Fruit fly (Drosophila melanogaster) whole organism, pupa: ENCODE measurements around the gene eIF3g1.
A peak's percentile ranks its signal among the peaks of the same experiment; 100 is the strongest.

Source experiments
- CG10348 ChIP-seq: fragments of 200-800 bp; sonication (Bioruptor generic); IDR thresholded peaks from 2 replicates; pipeline ENCODE4 v1.3.6; 2022; ENCODE audit warnings: missing biosample characterization, missing genetic modification characterization
- CG12605 ChIP-seq: fragments of 200-800 bp; sonication (Bioruptor generic); IDR thresholded peaks from 2 replicates; pipeline ENCODE4 v1.3.6; 2022; ENCODE audit warnings: missing biosample characterization, missing genetic modification characterization
- CG13204 ChIP-seq: fragments of 200-800 bp; sonication (Bioruptor generic); optimal IDR thresholded peaks from 2 replicates; lab custom pipeline; 2018; ENCODE audit warnings: missing biosample characterization, mild to moderate bottlenecking, missing genetic modification characterization, moderate library complexity
- CG14655 ChIP-seq: fragments of 200-800 bp; sonication (Bioruptor generic); optimal IDR thresholded peaks from 3 replicates; lab custom pipeline; 2017; ENCODE audit warnings: mild to moderate bottlenecking, missing biosample characterization, missing genetic modification reagents, missing genetic modification characterization
- CG15710 ChIP-seq: fragments of 200-800 bp; sonication (Bioruptor generic); optimal IDR thresholded peaks from 2 replicates; lab custom pipeline; 2018; ENCODE audit warnings: missing biosample characterization, mild to moderate bottlenecking, missing genetic modification characterization, moderate library complexity
- CG17806 ChIP-seq: fragments of 200-800 bp; sonication (Bioruptor generic); optimal IDR thresholded peaks from 2 replicates; lab custom pipeline; 2018; ENCODE audit warnings: missing biosample characterization, mild to moderate bottlenecking, missing genetic modification characterization, moderate library complexity
- CG32121 ChIP-seq: fragments of 200-800 bp; sonication (Bioruptor generic); IDR thresholded peaks from 2 replicates; pipeline ENCODE4 v1.3.6; 2022; ENCODE audit warnings: missing biosample characterization, missing genetic modification characterization
- CG34367 ChIP-seq: fragments of 200-800 bp; sonication (Bioruptor generic); optimal IDR thresholded peaks from 2 replicates; lab custom pipeline; 2018; ENCODE audit warnings: missing biosample characterization, mild to moderate bottlenecking, missing genetic modification characterization
- CG4496 ChIP-seq: fragments of 200-800 bp; sonication (Bioruptor generic); IDR thresholded peaks from 3 replicates; pipeline ENCODE4 v1.3.6; 2022; ENCODE audit warnings: missing biosample characterization, missing genetic modification characterization
- CG8159 ChIP-seq: fragments of 200-800 bp; sonication (Bioruptor generic); optimal IDR thresholded peaks from 3 replicates; lab custom pipeline; 2018; ENCODE audit warnings: missing biosample characterization, mild to moderate bottlenecking, missing genetic modification characterization, moderate library complexity
- CG8301 ChIP-seq: fragments of 200-800 bp; sonication (Bioruptor generic); optimal IDR thresholded peaks from 2 replicates; lab custom pipeline; 2018; ENCODE audit warnings: missing biosample characterization, mild to moderate bottlenecking, missing genetic modification characterization
- CG9948 ChIP-seq: fragments of 200-800 bp; sonication (Bioruptor generic); optimal IDR thresholded peaks from 2 replicates; lab custom pipeline; 2018; ENCODE audit warnings: missing biosample characterization, mild to moderate bottlenecking, missing genetic modification characterization, moderate library complexity
- D1 ChIP-seq: fragments of 200-800 bp; sonication (Bioruptor generic); optimal IDR thresholded peaks from 2 replicates; lab custom pipeline; 2018; ENCODE audit warnings: missing biosample characterization, mild to moderate bottlenecking, missing genetic modification characterization, moderate library complexity
- EcR ChIP-seq: fragments of 200-800 bp; sonication (Bioruptor generic); optimal IDR thresholded peaks from 3 replicates; lab custom pipeline; 2019; ENCODE audit warnings: missing biosample characterization, missing genetic modification characterization, mild to moderate bottlenecking, moderate library complexity, missing genetic modification reagents
- Ets98B ChIP-seq: fragments of 200-800 bp; sonication (Bioruptor generic); IDR thresholded peaks from 2 replicates; pipeline ENCODE4 v1.3.6; 2022; ENCODE audit warnings: missing biosample characterization, missing genetic modification characterization
- Pif1A ChIP-seq: fragments of 200-800 bp; sonication (Bioruptor generic); optimal IDR thresholded peaks from 3 replicates; lab custom pipeline; 2016; ENCODE audit warnings: missing biosample characterization, missing genetic modification characterization
- Pif1B ChIP-seq: fragments of 200-800 bp; sonication (Bioruptor generic); optimal IDR thresholded peaks from 3 replicates; lab custom pipeline; 2016; ENCODE audit warnings: missing biosample characterization, missing genetic modification characterization
- Snoo ChIP-seq: fragments of 200-800 bp; sonication (Bioruptor generic); optimal IDR thresholded peaks from 3 replicates; lab custom pipeline; 2017; ENCODE audit warnings: missing biosample characterization, mild to moderate bottlenecking, missing genetic modification characterization, inconsistent platforms
- fd96Ca ChIP-seq: fragments of 200-800 bp; sonication (Bioruptor generic); IDR thresholded peaks from 3 replicates; pipeline ENCODE4 v1.3.6; 2022; ENCODE audit warnings: missing biosample characterization, missing genetic modification characterization
- gl ChIP-seq: fragments of 200-800 bp; sonication (Bioruptor generic); optimal IDR thresholded peaks from 2 replicates; lab custom pipeline; 2018; ENCODE audit warnings: missing biosample characterization, mild to moderate bottlenecking, missing genetic modification characterization
- rn ChIP-seq: fragments of 200-800 bp; sonication (Bioruptor generic); IDR thresholded peaks from 2 replicates; pipeline ENCODE4 v1.3.6; 2022; ENCODE audit warnings: missing biosample characterization, missing genetic modification characterization

The eIF3g1 gene

DNA sequence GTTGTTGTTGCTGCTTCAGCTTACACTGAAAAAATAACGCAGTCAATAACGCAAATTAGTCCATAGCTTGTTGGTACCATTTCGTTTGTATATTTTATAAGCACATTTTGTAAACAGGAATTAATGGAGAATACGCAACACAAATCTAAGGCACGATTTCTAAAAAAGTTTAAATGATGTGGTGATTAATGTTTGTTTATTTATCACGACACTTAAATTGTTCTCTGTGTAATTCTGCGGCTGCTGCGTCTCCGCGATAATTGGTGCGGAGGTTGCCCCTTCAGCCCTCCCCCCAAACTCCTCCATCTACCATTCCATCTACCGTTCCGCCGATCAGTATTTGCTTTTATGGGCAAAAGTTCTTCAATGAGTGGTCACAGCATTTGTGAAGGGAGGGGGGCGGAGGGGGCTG is 37.3 kb upstream of the eIF3g1 start:
- TF ChIP-seq Snoo (tag; lab: Kevin White, UChicago) (peak; percentile 84), CG8159 (peak; percentile 92), CG8301 (tag; lab: Kevin White, UChicago) (peak; percentile 94), CG4496 (GFP tag; lab: Robert Waterston, UW) (peak; percentile 92), D1 (tag; lab: Kevin White, UChicago) (peak; percentile 80), Pif1B (GFP tag; lab: Kevin White, UChicago) (peak; percentile 89), CG13204 (GFP tag; lab: Kevin White, UChicago) (peak; percentile 88), gl (peak; percentile 88), CG34367 (peak; percentile 91), CG12605 (GFP tag; lab: Robert Waterston, UW) (peak; percentile 80), fd96Ca (peak; percentile 86), Ets98B (GFP tag; lab: Robert Waterston, UW) (peak; percentile 91), EcR (peak; percentile 49), CG15710 (tag; lab: Kevin White, UChicago) (peak; percentile 87), rn (GFP tag; lab: Robert Waterston, UW) (peak; percentile 80), CG9948 (peak; percentile 89), Pif1A (GFP tag; lab: Kevin White, UChicago) (peak; percentile 92), CG10348 (GFP tag; lab: Robert Waterston, UW) (no peak), CG14655 (GFP tag; lab: Kevin White, UChicago) (peak; percentile 91), CG32121 (GFP tag; lab: Robert Waterston, UW) (peak; percentile 91), CG17806 (peak; percentile 91)

DNA sequence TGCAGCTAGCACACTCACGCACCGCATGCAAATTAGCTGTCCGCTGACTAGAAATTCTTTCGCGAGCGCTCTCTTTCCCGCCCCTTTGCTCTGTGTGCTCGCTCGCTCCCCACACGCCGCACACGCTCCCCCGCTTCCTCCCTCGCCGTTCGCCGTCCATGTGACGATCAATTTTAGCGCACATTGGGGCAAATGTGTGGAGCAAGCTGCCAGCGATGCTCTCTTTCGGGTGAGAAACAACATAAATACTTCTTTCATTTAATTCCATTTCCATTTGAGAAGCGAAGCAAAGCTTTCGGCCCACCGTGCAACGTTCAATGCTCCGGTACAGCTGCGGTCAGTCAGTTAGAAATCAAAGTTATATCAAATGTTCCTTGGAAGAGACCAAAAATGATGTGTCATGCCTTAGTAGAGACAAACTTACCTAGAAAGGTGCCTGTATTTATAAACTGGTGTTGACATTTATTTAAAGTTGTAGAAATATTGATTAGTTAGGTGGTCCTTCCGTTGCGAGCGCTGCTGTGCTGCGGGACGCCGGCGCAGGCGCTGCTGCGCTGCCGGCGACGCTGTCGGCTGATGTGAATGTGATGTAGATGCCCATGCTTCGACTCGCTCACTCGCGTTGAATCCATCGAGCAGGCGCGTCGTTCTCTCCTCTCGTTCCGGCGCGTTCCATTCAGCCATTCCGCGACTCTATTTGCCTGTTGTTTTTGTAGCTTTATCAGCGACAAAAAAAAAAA is 36.1 kb upstream of the eIF3g1 start:
- TF ChIP-seq CG12605 (GFP tag; lab: Robert Waterston, UW) (peak; percentile 97), CG13204 (GFP tag; lab: Kevin White, UChicago) (peak; percentile 92), CG9948 (peak; percentile 96), CG15710 (tag; lab: Kevin White, UChicago) (peak; percentile 97), gl (peak; percentile 95), rn (GFP tag; lab: Robert Waterston, UW) (peak; percentile 82), Pif1A (GFP tag; lab: Kevin White, UChicago) (peak; percentile 96), EcR (peak; percentile 100), CG8301 (tag; lab: Kevin White, UChicago) (peak; percentile 98), CG32121 (GFP tag; lab: Robert Waterston, UW) (peak; percentile 97), Ets98B (GFP tag; lab: Robert Waterston, UW) (peak; percentile 98), CG34367 (peak; percentile 97), CG8159 (peak; percentile 97), CG17806 (peak; percentile 94), CG10348 (GFP tag; lab: Robert Waterston, UW) (peak; percentile 89), CG4496 (GFP tag; lab: Robert Waterston, UW) (peak; percentile 98), D1 (tag; lab: Kevin White, UChicago) (peak; percentile 80), Snoo (tag; lab: Kevin White, UChicago) (peak; percentile 98), CG14655 (GFP tag; lab: Kevin White, UChicago) (peak; percentile 98), fd96Ca (peak; percentile 98), Pif1B (GFP tag; lab: Kevin White, UChicago) (peak; percentile 92)

DNA sequence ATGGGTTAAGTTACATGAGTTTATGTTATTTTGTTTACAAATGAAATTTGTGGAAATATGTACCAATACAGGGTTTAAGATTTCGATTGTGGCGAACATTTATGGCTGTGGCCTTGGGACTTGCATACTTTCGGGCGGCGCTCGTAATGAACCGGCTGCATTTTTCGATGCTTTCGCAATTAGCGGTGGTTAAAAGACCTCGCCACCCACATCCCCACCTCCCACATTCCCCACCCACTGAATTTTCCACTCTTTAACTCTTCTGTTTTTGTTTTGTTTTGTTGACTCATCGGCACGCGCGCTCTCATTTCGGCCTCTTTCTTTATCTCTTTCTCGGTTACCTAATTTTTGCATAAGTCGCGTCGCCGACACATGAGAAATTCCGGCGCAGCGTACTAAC is 35.5 kb upstream of the eIF3g1 start:
- no peak for TF ChIP-seq CG34367
- TF ChIP-seq fd96Ca: no peak
- TF ChIP-seq CG4496 (GFP tag; lab: Robert Waterston, UW): no peak
- TF ChIP-seq CG14655 (GFP tag; lab: Kevin White, UChicago): no peak
- TF ChIP-seq CG17806: no peak
- TF ChIP-seq D1 (tag; lab: Kevin White, UChicago): no peak
- TF ChIP-seq rn (GFP tag; lab: Robert Waterston, UW): no peak
- no peak for TF ChIP-seq CG10348 (GFP tag; lab: Robert Waterston, UW)
- TF ChIP-seq CG12605 (GFP tag; lab: Robert Waterston, UW): no peak
- no peak for TF ChIP-seq CG15710 (tag; lab: Kevin White, UChicago)
- no peak for TF ChIP-seq CG8301 (tag; lab: Kevin White, UChicago)
- no peak for TF ChIP-seq Pif1B (GFP tag; lab: Kevin White, UChicago)
- TF ChIP-seq CG9948: no peak
- TF ChIP-seq EcR: no peak
- TF ChIP-seq Ets98B (GFP tag; lab: Robert Waterston, UW): no peak
- no peak for TF ChIP-seq Snoo (tag; lab: Kevin White, UChicago)
- TF ChIP-seq CG32121 (GFP tag; lab: Robert Waterston, UW): no peak
- no peak for TF ChIP-seq gl
- no peak for TF ChIP-seq CG8159

DNA sequence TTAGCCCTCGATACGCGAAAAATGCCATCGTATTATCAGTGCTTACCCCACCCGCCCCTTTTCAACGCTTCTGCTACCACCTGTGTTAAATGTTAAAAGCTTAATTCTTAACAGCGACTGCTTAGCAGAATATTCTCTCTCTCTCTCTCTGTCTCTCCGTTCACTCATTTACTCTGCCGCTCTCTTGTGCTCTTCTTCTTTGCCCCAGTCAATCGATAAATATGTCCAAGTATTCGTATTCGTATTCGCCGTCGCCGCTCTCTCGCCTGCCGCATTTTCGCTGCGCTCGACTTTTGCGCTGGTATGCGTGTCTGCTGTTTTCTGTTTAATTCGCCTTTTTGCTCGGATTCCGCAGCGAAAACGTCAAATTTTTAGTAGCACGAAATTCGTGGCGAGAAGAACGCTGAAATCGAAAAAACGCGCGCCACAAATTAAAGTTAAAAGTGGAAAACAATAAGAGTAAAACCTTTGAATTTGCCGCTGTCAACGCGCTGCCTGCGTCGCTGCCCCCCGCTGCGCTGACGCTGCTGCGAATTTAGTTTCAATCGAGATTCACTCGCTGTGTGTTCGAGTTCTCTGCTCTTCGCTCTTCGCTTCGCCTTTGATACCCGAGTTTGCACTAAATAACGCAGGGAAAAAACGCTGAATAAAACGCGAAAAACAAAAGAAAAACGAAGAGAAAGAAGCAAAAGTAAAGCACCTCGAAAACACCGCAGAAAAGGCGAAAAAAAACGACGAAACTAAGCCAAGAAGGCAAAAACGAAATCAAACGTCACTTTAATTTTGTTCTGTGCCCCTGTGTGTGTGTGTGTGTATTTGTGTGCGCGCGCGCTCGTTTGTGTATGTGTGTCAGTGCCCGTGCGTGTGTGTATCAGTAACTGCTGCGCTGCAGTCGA is 32.6 kb upstream of the eIF3g1 start:
- TF ChIP-seq CG10348 (GFP tag; lab: Robert Waterston, UW): no peak
- TF ChIP-seq gl: no peak
- TF ChIP-seq CG13204 (GFP tag; lab: Kevin White, UChicago): no peak
- TF ChIP-seq CG8159: peak; percentile 37
- peak; percentile 58 for TF ChIP-seq CG14655 (GFP tag; lab: Kevin White, UChicago)
- peak; percentile 37 for TF ChIP-seq CG8301 (tag; lab: Kevin White, UChicago)
- no peak for TF ChIP-seq CG34367
- peak; percentile 48; the same call in 1 of the 2 replicates for TF ChIP-seq Ets98B (GFP tag; lab: Robert Waterston, UW)
- no peak for TF ChIP-seq D1 (tag; lab: Kevin White, UChicago)
- TF ChIP-seq CG32121 (GFP tag; lab: Robert Waterston, UW): no peak
- peak; percentile 25; the same call in 1 of the 3 replicates for TF ChIP-seq fd96Ca
- no peak for TF ChIP-seq rn (GFP tag; lab: Robert Waterston, UW)
- peak; percentile 27; the same call in 1 of the 2 replicates for TF ChIP-seq CG12605 (GFP tag; lab: Robert Waterston, UW)
- no peak for TF ChIP-seq EcR
- peak; percentile 15 for TF ChIP-seq CG15710 (tag; lab: Kevin White, UChicago)
- peak; percentile 8 for TF ChIP-seq CG17806
- TF ChIP-seq CG4496 (GFP tag; lab: Robert Waterston, UW): peak; percentile 45; the same call in 2 of the 3 replicates
- TF ChIP-seq Pif1B (GFP tag; lab: Kevin White, UChicago): peak; percentile 42
- no peak for TF ChIP-seq Pif1A (GFP tag; lab: Kevin White, UChicago)
- TF ChIP-seq CG9948: no peak
- TF ChIP-seq Snoo (tag; lab: Kevin White, UChicago): no peak
